Worm (Caenorhabditis elegans) whole organism, late embryonic: ENCODE measurements around the gene col-135.

Source experiments
- C08G9.2 ChIP-seq: sonication (generic microtip); optimal IDR thresholded peaks from 2 replicates; lab custom pipeline; 2016; ENCODE audit warnings: mild to moderate bottlenecking, missing genetic modification characterization, moderate library complexity, missing compliant biosample characterization
- F13H6.1 ChIP-seq: sonication (generic microtip); optimal IDR thresholded peaks from 2 replicates; lab custom pipeline; 2016; ENCODE audit warnings: missing genetic modification characterization, missing compliant biosample characterization
- K02D7.2 ChIP-seq: sonication (generic microtip); optimal IDR thresholded peaks from 2 replicates; lab custom pipeline; 2017; ENCODE audit warnings: mild to moderate bottlenecking, missing genetic modification characterization, missing compliant biosample characterization
- K09A11.1 ChIP-seq: sonication (generic microtip); optimal IDR thresholded peaks from 2 replicates; lab custom pipeline; 2017; ENCODE audit warnings: antibody characterized with exemption, mild to moderate bottlenecking, missing genetic modification characterization, missing compliant biosample characterization; ENCODE audit not compliant: insufficient read depth
- Y22D7AL.16 ChIP-seq: sonication (generic microtip); optimal IDR thresholded peaks from 2 replicates; lab custom pipeline; 2016; ENCODE audit warnings: missing genetic modification characterization, missing compliant biosample characterization
- ama-1 ChIP-seq: fragments of 150-350 bp; optimal IDR thresholded peaks from 2 replicates; lab custom pipeline; 2014
- ceh-22 ChIP-seq: sonication (generic microtip); optimal IDR thresholded peaks from 2 replicates; lab custom pipeline; 2017; ENCODE audit warnings: missing biosample characterization, missing genetic modification characterization
- ceh-24 ChIP-seq: sonication (generic microtip); optimal IDR thresholded peaks from 2 replicates; lab custom pipeline; 2016; ENCODE audit warnings: mild to moderate bottlenecking, missing genetic modification characterization, missing compliant biosample characterization
- ceh-31 ChIP-seq: sonication (generic microtip); optimal IDR thresholded peaks from 2 replicates; lab custom pipeline; 2016; ENCODE audit warnings: missing genetic modification characterization, missing compliant biosample characterization
- ceh-34 ChIP-seq: sonication (generic microtip); optimal IDR thresholded peaks from 2 replicates; lab custom pipeline; 2016; ENCODE audit warnings: mild to moderate bottlenecking, missing genetic modification characterization, missing compliant biosample characterization
- ceh-9 ChIP-seq: sonication (generic microtip); optimal IDR thresholded peaks from 2 replicates; lab custom pipeline; 2016; ENCODE audit warnings: mild to moderate bottlenecking, missing genetic modification characterization, inconsistent platforms, missing compliant biosample characterization
- dmd-4 ChIP-seq: sonication (generic microtip); optimal IDR thresholded peaks from 2 replicates; lab custom pipeline; 2016; ENCODE audit warnings: borderline replicate concordance, missing genetic modification characterization, missing compliant biosample characterization
- elt-2 ChIP-seq: sonication (generic microtip); optimal IDR thresholded peaks from 2 replicates; lab custom pipeline; 2016; ENCODE audit warnings: missing genetic modification reagents, missing genetic modification characterization, missing compliant biosample characterization
- elt-4 ChIP-seq: sonication (generic microtip); optimal IDR thresholded peaks from 2 replicates; lab custom pipeline; 2016; ENCODE audit warnings: missing genetic modification characterization, missing compliant biosample characterization
- ets-4 ChIP-seq: sonication (generic microtip); optimal IDR thresholded peaks from 2 replicates; lab custom pipeline; 2016; ENCODE audit warnings: missing genetic modification characterization, missing compliant biosample characterization
- eyg-1 ChIP-seq: sonication (generic microtip); optimal IDR thresholded peaks from 2 replicates; lab custom pipeline; 2016; ENCODE audit warnings: missing genotype, missing genetic modification characterization, missing compliant biosample characterization
- fkh-10 ChIP-seq: fragments of 150-350 bp; optimal IDR thresholded peaks from 2 replicates; lab custom pipeline; 2014; ENCODE audit warnings: missing biosample characterization, missing genetic modification reagents, missing genetic modification characterization
- fkh-6 ChIP-seq: sonication (generic microtip); optimal IDR thresholded peaks from 2 replicates; lab custom pipeline; 2016; ENCODE audit warnings: missing genetic modification characterization, missing compliant biosample characterization
- gmeb-2 ChIP-seq: sonication (generic microtip); optimal IDR thresholded peaks from 2 replicates; lab custom pipeline; 2016; ENCODE audit warnings: missing genetic modification characterization, inconsistent platforms, missing compliant biosample characterization
- hlh-30 ChIP-seq: sonication (generic microtip); optimal IDR thresholded peaks from 2 replicates; lab custom pipeline; 2017; ENCODE audit warnings: antibody characterized with exemption, missing genetic modification characterization, missing compliant biosample characterization; ENCODE audit not compliant: insufficient read depth
- hlh-6 ChIP-seq: sonication (generic microtip); optimal IDR thresholded peaks from 2 replicates; lab custom pipeline; 2016; ENCODE audit warnings: missing genotype, missing genetic modification characterization, missing compliant biosample characterization
- hlh-8 ChIP-seq: sonication (generic microtip); optimal IDR thresholded peaks from 2 replicates; lab custom pipeline; 2016; ENCODE audit warnings: missing genotype, missing genetic modification characterization, missing compliant biosample characterization
- nhr-232 ChIP-seq: sonication (generic microtip); optimal IDR thresholded peaks from 2 replicates; lab custom pipeline; 2016; ENCODE audit warnings: missing genetic modification characterization, missing compliant biosample characterization
- npax-4 ChIP-seq: sonication (generic microtip); optimal IDR thresholded peaks from 2 replicates; lab custom pipeline; 2016; ENCODE audit warnings: missing genetic modification characterization, missing compliant biosample characterization
- odd-2 ChIP-seq: sonication (generic microtip); optimal IDR thresholded peaks from 2 replicates; lab custom pipeline; 2017; ENCODE audit warnings: antibody characterized with exemption, mild to moderate bottlenecking, missing genetic modification characterization, missing compliant biosample characterization
- pag-3 ChIP-seq: sonication (generic microtip); optimal IDR thresholded peaks from 2 replicates; lab custom pipeline; 2016; ENCODE audit warnings: missing compliant biosample characterization, missing genetic modification characterization, borderline replicate concordance
- pat-9 ChIP-seq: fragments of 200-800 bp; sonication (Bioruptor generic); optimal IDR thresholded peaks from 2 replicates; lab custom pipeline; 2018; ENCODE audit warnings: mild to moderate bottlenecking, missing genetic modification characterization, moderate library complexity, missing compliant biosample characterization
- pax-1 ChIP-seq: fragments of 150-350 bp; optimal IDR thresholded peaks from 2 replicates; lab custom pipeline; 2014; ENCODE audit warnings: missing biosample characterization, missing genetic modification characterization
- pha-2 ChIP-seq: sonication (generic microtip); optimal IDR thresholded peaks from 2 replicates; lab custom pipeline; 2017; ENCODE audit warnings: mild to moderate bottlenecking, missing genetic modification characterization, missing compliant biosample characterization
- pqm-1 ChIP-seq: sonication (generic microtip); optimal IDR thresholded peaks from 2 replicates; lab custom pipeline; 2016; ENCODE audit warnings: missing genetic modification characterization, missing compliant biosample characterization
- pros-1 ChIP-seq: fragments of 150-350 bp; optimal IDR thresholded peaks from 2 replicates; lab custom pipeline; 2014; ENCODE audit warnings: missing biosample characterization, missing genetic modification reagents, missing genetic modification characterization
- ref-2 ChIP-seq: sonication (generic microtip); optimal IDR thresholded peaks from 2 replicates; lab custom pipeline; 2016; ENCODE audit warnings: missing genetic modification characterization, missing compliant biosample characterization
- rnt-1 ChIP-seq: sonication (generic microtip); optimal IDR thresholded peaks from 2 replicates; lab custom pipeline; 2016; ENCODE audit warnings: missing genetic modification characterization, missing compliant biosample characterization
- sox-2 ChIP-seq: fragments of 200-800 bp; sonication (Bioruptor generic); IDR thresholded peaks from 2 replicates; pipeline ENCODE4 v1.3.6; 2022; ENCODE audit warnings: missing genetic modification reagents, missing genetic modification characterization, missing compliant biosample characterization
- syd-9 ChIP-seq: sonication (generic microtip); optimal IDR thresholded peaks from 2 replicates; lab custom pipeline; 2016; ENCODE audit warnings: mild to moderate bottlenecking, missing genetic modification characterization, moderate library complexity, missing compliant biosample characterization
- tbx-7 ChIP-seq: sonication (generic microtip); optimal IDR thresholded peaks from 2 replicates; lab custom pipeline; 2016; ENCODE audit warnings: missing genotype, missing genetic modification characterization, missing compliant biosample characterization
- ttx-3 ChIP-seq: sonication (generic microtip); optimal IDR thresholded peaks from 2 replicates; lab custom pipeline; 2016; ENCODE audit warnings: missing genetic modification reagents, missing genetic modification characterization, missing compliant biosample characterization
- unc-42 ChIP-seq: sonication (generic microtip); optimal IDR thresholded peaks from 2 replicates; lab custom pipeline; 2016; ENCODE audit warnings: missing genotype, missing genetic modification characterization, missing compliant biosample characterization
- unc-55 ChIP-seq: sonication (generic microtip); optimal IDR thresholded peaks from 2 replicates; lab custom pipeline; 2017; ENCODE audit warnings: missing biosample characterization, missing genetic modification reagents, missing genetic modification characterization
- zip-5 ChIP-seq: sonication (generic microtip); optimal IDR thresholded peaks from 2 replicates; lab custom pipeline; 2016; ENCODE audit warnings: missing genetic modification characterization, missing compliant biosample characterization

Gene col-135

DNA sequence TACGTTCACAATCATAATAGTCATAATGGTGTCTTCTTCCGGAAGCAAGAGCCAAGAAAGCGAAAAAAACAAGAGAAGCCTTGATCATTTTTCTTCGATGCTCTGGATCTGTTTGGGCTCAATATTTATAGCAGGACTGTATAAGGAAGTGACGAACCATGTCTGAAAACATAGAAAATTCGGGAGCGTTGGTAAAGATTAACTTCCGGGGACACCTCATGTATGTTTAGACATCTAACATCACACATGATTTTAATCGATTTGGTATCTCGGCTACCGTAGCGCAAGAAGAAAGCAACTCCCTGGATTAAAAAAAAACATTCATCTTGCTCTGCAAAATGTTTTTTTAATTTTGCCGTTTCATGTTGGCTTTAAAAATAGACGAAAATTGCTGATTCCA is 5.6 kb downstream of the col-135 start, which contains the start of gene clec-190:
clec-190 (minus strand) TSS at position 101 of the 400 bp plus-strand sequence.
- TF ChIP-seq elt-2 (no peak), ref-2 (tag; lab: Kevin White, UChicago) (no peak), eyg-1 (no peak), unc-55 (no peak), C08G9.2 (no peak), npax-4 (no peak), unc-42 (tag; lab: Kevin White, UChicago) (no peak), fkh-6 (tag; lab: Kevin White, UChicago) (no peak), Y22D7AL.16 (tag; lab: Kevin White, UChicago) (no peak), pha-2 (no peak), pros-1 (tag; lab: Kevin White, UChicago) (no peak), elt-4 (tag; lab: Kevin White, UChicago) (no peak), hlh-6 (tag; lab: Kevin White, UChicago) (no peak), nhr-232 (no peak), pag-3 (tag; lab: Kevin White, UChicago) (no peak), ceh-9 (no peak), ceh-31 (no peak), dmd-4 (no peak)

DNA sequence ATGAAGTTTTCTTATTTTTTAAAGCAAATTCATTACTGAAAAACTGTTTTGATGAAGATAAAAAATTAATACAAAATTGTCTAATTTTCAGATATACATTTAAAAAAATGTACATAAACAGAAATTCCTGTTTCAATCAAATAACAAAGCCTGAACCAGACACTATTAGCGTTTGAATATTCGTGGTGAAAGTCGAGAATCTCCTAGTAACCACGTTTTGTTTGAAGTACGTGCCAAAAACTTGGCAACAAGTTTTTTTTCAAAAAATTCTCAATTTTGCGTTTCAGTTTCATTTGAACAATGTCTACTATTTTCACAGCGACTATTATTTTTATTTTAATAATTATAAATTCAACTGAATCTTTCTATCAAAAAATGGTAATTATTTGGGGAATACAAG is 8.7 kb downstream of the col-135 start, which contains the start of gene M199.7:
M199.7 (plus strand) TSS at position 301 of the 400 bp plus-strand sequence.
- TF ChIP-seq tbx-7 (no peak), unc-42 (tag; lab: Kevin White, UChicago) (no peak), zip-5 (tag; lab: Kevin White, UChicago) (no peak)

DNA sequence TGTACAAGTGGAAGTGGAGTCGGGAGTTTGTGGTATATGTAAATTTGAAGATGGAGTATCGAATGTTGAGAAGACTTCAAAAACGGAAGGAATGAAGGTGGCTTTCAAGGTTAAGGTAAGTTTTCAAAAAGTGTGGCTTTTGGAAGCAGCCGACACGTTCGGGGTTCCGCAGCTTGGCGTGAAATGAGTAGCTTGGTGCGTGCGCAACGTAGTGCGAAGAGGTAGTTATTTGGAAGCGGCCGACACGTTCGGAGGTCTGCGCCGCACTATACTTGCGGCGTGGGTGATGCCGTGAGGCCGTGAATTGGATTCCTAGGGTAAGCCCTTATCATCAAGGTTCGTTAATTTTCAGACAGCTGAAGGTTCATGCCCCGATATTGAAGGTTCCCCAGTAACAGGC is 10.9 kb downstream of the col-135 start, which contains the start of gene clec-189:
clec-189 (plus strand) TSS at position 92 of the 400 bp plus-strand sequence.
- no peak for TF ChIP-seq hlh-30
- no peak for TF ChIP-seq pat-9 (tag; lab: Kevin White, UChicago)
- TF ChIP-seq K09A11.1 (tag; lab: Kevin White, UChicago) = no peak
- TF ChIP-seq ama-1 (lab: Kevin White, UChicago) = no peak
- TF ChIP-seq sox-2 (GFP tag; lab: Robert Waterston, UW) = no peak
- no peak for TF ChIP-seq pqm-1 (tag; lab: Kevin White, UChicago)
- TF ChIP-seq pros-1 (tag; lab: Kevin White, UChicago) = no peak
- TF ChIP-seq syd-9 (tag; lab: Kevin White, UChicago) = no peak
- TF ChIP-seq Y22D7AL.16 (tag; lab: Kevin White, UChicago) = no peak
- no peak for TF ChIP-seq hlh-8 (tag; lab: Kevin White, UChicago)
- no peak for TF ChIP-seq ceh-9
- TF ChIP-seq fkh-6 (tag; lab: Kevin White, UChicago) = no peak
- no peak for TF ChIP-seq odd-2 (tag; lab: Kevin White, UChicago)
- no peak for TF ChIP-seq F13H6.1 (tag; lab: Kevin White, UChicago)

DNA sequence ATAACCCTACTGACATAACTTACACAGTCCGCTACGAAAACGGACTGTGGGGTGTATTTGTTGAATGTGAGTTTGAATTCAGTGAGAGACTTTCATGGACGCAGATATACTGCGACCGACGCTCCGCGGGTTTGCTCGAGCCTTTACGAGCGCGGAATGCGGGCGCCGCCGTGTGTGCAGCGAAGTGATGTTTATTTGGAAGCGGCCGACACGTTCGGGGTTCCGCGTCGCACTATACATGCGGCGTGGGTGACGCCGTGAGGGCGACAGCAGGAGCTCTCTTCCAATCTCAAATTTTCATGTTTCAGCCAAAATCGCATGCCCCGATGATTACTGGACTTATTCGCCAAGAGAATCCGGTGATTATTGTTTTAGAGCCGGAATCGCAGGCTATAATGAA is 12.3 kb downstream of the col-135 start:
- no peak for TF ChIP-seq Y22D7AL.16 (tag; lab: Kevin White, UChicago)
- no peak for TF ChIP-seq ceh-22
- no peak for TF ChIP-seq fkh-10 (GFP tag; lab: Kevin White, UChicago)
- no peak for TF ChIP-seq ama-1 (lab: Kevin White, UChicago)
- no peak for TF ChIP-seq rnt-1
- TF ChIP-seq pros-1 (tag; lab: Kevin White, UChicago) = no peak
- no peak for TF ChIP-seq ceh-24
- no peak for TF ChIP-seq eyg-1
- no peak for TF ChIP-seq tbx-7
- TF ChIP-seq hlh-6 (tag; lab: Kevin White, UChicago) = no peak
- no peak for TF ChIP-seq hlh-30
- no peak for TF ChIP-seq ceh-34 (tag; lab: Kevin White, UChicago)

DNA sequence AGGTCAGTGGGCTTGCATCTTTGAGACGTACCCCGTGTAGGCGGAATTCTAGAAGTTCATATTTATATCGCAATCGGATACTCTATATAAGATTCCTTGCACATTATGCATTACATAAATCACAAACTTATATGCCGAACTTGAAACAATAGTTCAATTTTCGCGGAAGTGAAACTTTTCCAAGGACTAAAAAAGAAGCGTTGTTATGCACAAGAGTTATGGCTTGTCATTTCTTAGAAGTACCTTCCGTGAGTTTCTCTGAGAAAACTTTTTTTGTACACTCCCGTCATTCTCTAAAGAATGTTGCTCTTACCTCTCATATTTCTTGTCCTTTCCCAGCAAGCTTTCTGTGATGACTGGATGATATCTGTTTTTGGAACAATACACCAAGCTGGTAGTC is 13.2 kb downstream of the col-135 start, which contains the start of gene M199.136:
M199.136 (plus strand) TSS at position 301 of the 400 bp plus-strand sequence.
- TF ChIP-seq unc-55 = no peak
- no peak for TF ChIP-seq pag-3 (tag; lab: Kevin White, UChicago)
- no peak for TF ChIP-seq ets-4 (tag; lab: Kevin White, UChicago)
- no peak for TF ChIP-seq K02D7.2 (tag; lab: Kevin White, UChicago)
- TF ChIP-seq hlh-8 (tag; lab: Kevin White, UChicago) = no peak
- no peak for TF ChIP-seq ttx-3 (tag; lab: Kevin White, UChicago)
- TF ChIP-seq gmeb-2 = no peak
- no peak for TF ChIP-seq pax-1 (tag; lab: Kevin White, UChicago)
